Worm (Caenorhabditis elegans) whole organism, L2 larva: ENCODE data around the gene nhr-19.

Source experiments
- ama-1 ChIP-seq: fragments of 150-350 bp; optimal IDR thresholded peaks from 2 replicates; lab custom pipeline; 2018; ENCODE audit warnings: inconsistent platforms
- egl-27 ChIP-seq: sonication (generic microtip); optimal IDR thresholded peaks from 3 replicates; lab custom pipeline; 2017; ENCODE audit warnings: missing biosample characterization, missing genetic modification reagents, missing genetic modification characterization
- fos-1 ChIP-seq: fragments of 150-350 bp; optimal IDR thresholded peaks from 2 replicates; lab custom pipeline; 2014; ENCODE audit warnings: missing biosample characterization, missing genetic modification characterization
- lin-13 ChIP-seq: fragments of 150-350 bp; optimal IDR thresholded peaks from 2 replicates; lab custom pipeline; 2014; ENCODE audit warnings: missing biosample characterization, missing genetic modification reagents, missing genetic modification characterization
- lin-39 ChIP-seq: fragments of 150-350 bp; optimal IDR thresholded peaks from 2 replicates; lab custom pipeline; 2014; ENCODE audit warnings: missing biosample characterization, missing genetic modification reagents, missing genetic modification characterization
- nhr-10 ChIP-seq: sonication (generic microtip); optimal IDR thresholded peaks from 2 replicates; lab custom pipeline; 2017; ENCODE audit warnings: missing biosample characterization, missing genetic modification characterization
- nhr-237 ChIP-seq: fragments of 150-350 bp; optimal IDR thresholded peaks from 2 replicates; lab custom pipeline; 2014; ENCODE audit warnings: missing biosample characterization, missing genetic modification characterization
- sem-4 ChIP-seq: fragments of 150-350 bp; optimal IDR thresholded peaks from 2 replicates; lab custom pipeline; 2014; ENCODE audit warnings: missing biosample characterization, missing genetic modification reagents, missing genetic modification characterization
- sma-9 ChIP-seq, 2 experiments: fragments of 150-350 bp in 1 of 2; sonication (generic microtip) in 1 of 2; optimal IDR thresholded peaks; 2 replicates each; lab custom pipeline; 2014 to 2016; ENCODE audit warnings: missing genetic modification characterization in 2 of 2, mild to moderate bottlenecking in 1 of 2, missing biosample characterization in 1 of 2, missing compliant biosample characterization in 1 of 2, missing genetic modification reagents in 1 of 2, moderate library complexity in 1 of 2
- unc-62 ChIP-seq: fragments of 150-350 bp; optimal IDR thresholded peaks from 2 replicates; lab custom pipeline; 2014; ENCODE audit warnings: missing biosample characterization, missing genetic modification reagents, missing genetic modification characterization

- TF ChIP-seq fos-1 = no peak
- TF ChIP-seq ama-1 (lab: Kevin White, UChicago) = no peak
- TF ChIP-seq sma-9 (GFP tag; optimal IDR thresholded peaks at IDR 0.05; lab: Kevin White, UChicago) = no peak
- TF ChIP-seq sma-9 (tag; optimal IDR thresholded peaks at IDR 0.05; lab: Kevin White, UChicago) = no peak
- TF ChIP-seq unc-62 (GFP tag; lab: Kevin White, UChicago) = no peak
- no peak for TF ChIP-seq lin-13
- TF ChIP-seq sem-4 (tag; lab: Kevin White, UChicago) = no peak
- no peak for TF ChIP-seq nhr-10
- no peak for TF ChIP-seq nhr-237 (tag; lab: Kevin White, UChicago)
- no peak for TF ChIP-seq lin-39 (tag; lab: Kevin White, UChicago)
- no peak for TF ChIP-seq egl-27 (tag; lab: Kevin White, UChicago)
Observed at ce11 chrII:9604685-9605084, 641 bp downstream of the nhr-19 start.
